Worm (Caenorhabditis elegans): ENCODE results near the gene ZK938.1.

ce11 chrII:9871061-9871460, 41.9 kb downstream of the ZK938.1 start, which contains the start of gene chil-7:
- TF ChIP-seq lin-15B (tag; optimal IDR thresholded peaks at IDR 0.05) = no peak
- no peak for TF ChIP-seq nhr-76 (tag; optimal IDR thresholded peaks at IDR 0.05)
- no peak for TF ChIP-seq lin-39 (tag; optimal IDR thresholded peaks at IDR 0.05)
- TF ChIP-seq ceh-63 (GFP tag; optimal IDR thresholded peaks at IDR 0.05) = no peak
- no peak for TF ChIP-seq ztf-11 (tag; optimal IDR thresholded peaks at IDR 0.05)
- no peak for TF ChIP-seq F16B12.6 (tag; optimal IDR thresholded peaks at IDR 0.05)
- TF ChIP-seq unc-98 (GFP tag; IDR thresholded peaks at IDR 0.05) = no peak
- no peak for TF ChIP-seq sptf-1 (tag; optimal IDR thresholded peaks at IDR 0.05)
- no peak for TF ChIP-seq ceh-82 (tag; optimal IDR thresholded peaks at IDR 0.05)
